Fruit fly (Drosophila melanogaster) S2 (cell line): ENCODE data around the gene RpS25.

Experiments used
- CG8478 ChIP-seq: fragments of >200 bp; optimal IDR thresholded peaks from 2 replicates; lab custom pipeline; 2018
- CTCF ChIP-seq, 2 experiments: fragments of >200 bp; optimal IDR thresholded peaks; 2 replicates each; lab custom pipeline; 2018

DNA sequence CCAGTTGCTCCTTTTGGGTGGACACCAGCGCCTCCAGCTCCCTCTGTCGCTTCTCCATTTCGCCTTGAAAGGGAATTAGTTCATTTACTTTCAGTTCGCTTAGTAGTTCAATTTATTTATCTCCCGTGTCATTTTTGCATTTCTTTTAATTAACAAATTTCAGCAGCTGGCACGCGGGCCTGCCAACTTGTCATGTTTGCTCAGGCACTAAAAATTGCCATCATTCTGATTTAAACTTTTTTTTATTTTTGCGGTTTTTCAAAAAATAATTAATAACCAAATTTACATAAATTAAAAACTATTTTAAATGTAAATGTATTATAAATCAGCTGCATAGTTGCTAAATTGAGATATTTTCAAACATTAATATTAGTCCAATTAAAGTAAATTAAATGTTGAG lies 14.3 kb upstream of the RpS25 start, which contains the start of gene GCC88:
- no peak for TF ChIP-seq CG8478 (lab: Kevin White, UChicago)
- TF ChIP-seq CTCF (optimal IDR thresholded peaks at IDR 0.05; lab: Kevin White, UChicago) = no peak
